Fruit fly (Drosophila melanogaster) whole organism, prepupa: ENCODE results near the gene smid.

Experiments
- CG11294 ChIP-seq: fragments of 200-800 bp; sonication (Bioruptor generic); IDR thresholded peaks from 2 replicates; pipeline ENCODE4 v1.3.6; 2022; ENCODE audit warnings: missing biosample characterization, missing genetic modification characterization
- CG11902 ChIP-seq: fragments of 200-800 bp; sonication (Bioruptor generic); optimal IDR thresholded peaks from 3 replicates; lab custom pipeline; 2016; ENCODE audit warnings: missing biosample characterization, missing genetic modification characterization
- CG16779 ChIP-seq: fragments of 200-800 bp; sonication (Bioruptor generic); optimal IDR thresholded peaks from 3 replicates; lab custom pipeline; 2017; ENCODE audit warnings: missing biosample characterization, mild to moderate bottlenecking, missing genetic modification characterization
- CG3032 ChIP-seq: fragments of 200-800 bp; optimal IDR thresholded peaks from 2 replicates; lab custom pipeline; 2019; ENCODE audit warnings: missing biosample characterization, mild to moderate bottlenecking, missing genetic modification characterization, moderate library complexity
- CG32006 ChIP-seq: fragments of 200-800 bp; sonication (Bioruptor generic); optimal IDR thresholded peaks from 3 replicates; lab custom pipeline; 2017; ENCODE audit warnings: missing biosample characterization, mild to moderate bottlenecking, missing genetic modification characterization
- CG6792 ChIP-seq: fragments of 200-800 bp; sonication (Bioruptor generic); optimal IDR thresholded peaks from 3 replicates; lab custom pipeline; 2016; ENCODE audit warnings: missing biosample characterization, missing genetic modification characterization
- Ets21C ChIP-seq: fragments of 200-800 bp; sonication (Bioruptor generic); optimal IDR thresholded peaks from 3 replicates; lab custom pipeline; 2016; ENCODE audit warnings: missing biosample characterization, missing genetic modification characterization
- Gug ChIP-seq: fragments of 200-800 bp; sonication (Bioruptor generic); IDR thresholded peaks from 2 replicates; pipeline ENCODE4 v1.3.6; 2022; ENCODE audit warnings: missing biosample characterization, missing genetic modification characterization
- Hr39 ChIP-seq: fragments of 200-800 bp; sonication (Bioruptor generic); optimal IDR thresholded peaks from 2 replicates; lab custom pipeline; 2016; ENCODE audit warnings: missing biosample characterization, missing genetic modification characterization
- Sox102F ChIP-seq: fragments of 200-800 bp; sonication (Bioruptor generic); optimal IDR thresholded peaks from 2 replicates; lab custom pipeline; 2016; ENCODE audit warnings: missing biosample characterization, mild to moderate bottlenecking, missing genetic modification characterization
- esn ChIP-seq: fragments of 200-800 bp; sonication (Bioruptor generic); optimal IDR thresholded peaks from 2 replicates; lab custom pipeline; 2016; ENCODE audit warnings: missing biosample characterization, mild to moderate bottlenecking, missing genetic modification characterization, moderate library complexity
- fd85E ChIP-seq: fragments of 200-800 bp; sonication (Bioruptor generic); optimal IDR thresholded peaks from 3 replicates; lab custom pipeline; 2016; ENCODE audit warnings: missing biosample characterization, missing genetic modification characterization
- fkh ChIP-seq: fragments of 200-800 bp; sonication (Bioruptor generic); optimal IDR thresholded peaks from 3 replicates; lab custom pipeline; 2017; ENCODE audit warnings: missing biosample characterization, mild to moderate bottlenecking, missing genetic modification characterization, moderate library complexity
- vri ChIP-seq: fragments of 200-800 bp; sonication (Bioruptor generic); optimal IDR thresholded peaks from 3 replicates; lab custom pipeline; 2016; ENCODE audit warnings: missing biosample characterization, mild to moderate bottlenecking, missing genetic modification characterization

DNA sequence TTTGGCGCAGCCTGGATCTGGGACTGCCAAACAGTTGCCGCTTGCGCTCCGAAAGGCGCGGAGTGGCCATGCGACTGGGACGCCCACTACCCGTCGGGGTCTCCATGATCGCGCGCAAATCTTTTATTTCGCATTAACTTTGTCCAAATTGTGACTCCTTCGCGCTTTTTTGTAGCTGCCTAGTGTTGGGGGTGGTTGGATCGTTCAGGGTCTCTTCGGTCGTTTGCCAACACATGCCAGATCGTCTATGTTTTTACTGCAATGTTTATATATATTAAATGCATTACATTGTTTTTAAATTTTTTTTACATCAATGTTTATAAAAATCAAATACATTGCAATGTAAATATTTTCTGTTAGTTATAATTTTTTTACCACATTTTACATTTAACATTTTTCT is 42.6 kb upstream of the smid start:
- TF ChIP-seq fd85E (GFP tag; lab: Kevin White, UChicago) (no peak), CG6792 (GFP tag; lab: Kevin White, UChicago) (no peak), CG11294 (no peak), Gug (GFP tag; lab: Robert Waterston, UW) (no peak), esn (GFP tag; lab: Kevin White, UChicago) (peak; percentile 28), CG11902 (no peak), fkh (GFP tag; lab: Kevin White, UChicago) (no peak), Hr39 (GFP tag; lab: Kevin White, UChicago) (no peak), CG32006 (GFP tag; lab: Kevin White, UChicago) (no peak), Ets21C (GFP tag; lab: Kevin White, UChicago) (no peak), CG16779 (tag; lab: Kevin White, UChicago) (no peak), Sox102F (GFP tag; lab: Kevin White, UChicago) (no peak), vri (GFP tag; lab: Kevin White, UChicago) (no peak), CG3032 (tag; lab: Kevin White, UChicago) (no peak)
